Worm (Caenorhabditis elegans) whole organism, late embryonic: ENCODE results near the gene fbxa-27.

Experiments used
- F13H6.1 ChIP-seq: sonication (generic microtip); optimal IDR thresholded peaks from 2 replicates; lab custom pipeline; 2016; ENCODE audit warnings: missing genetic modification characterization, missing compliant biosample characterization
- K02D7.2 ChIP-seq: sonication (generic microtip); optimal IDR thresholded peaks from 2 replicates; lab custom pipeline; 2017; ENCODE audit warnings: mild to moderate bottlenecking, missing genetic modification characterization, missing compliant biosample characterization
- T23F11.4 ChIP-seq: fragments of 200-800 bp; sonication (Bioruptor generic); optimal IDR thresholded peaks from 2 replicates; lab custom pipeline; 2018; ENCODE audit warnings: mild to moderate bottlenecking, missing genetic modification characterization, missing compliant biosample characterization
- Y22D7AL.16 ChIP-seq: sonication (generic microtip); optimal IDR thresholded peaks from 2 replicates; lab custom pipeline; 2016; ENCODE audit warnings: missing genetic modification characterization, missing compliant biosample characterization
- ahr-1 ChIP-seq: sonication (generic microtip); optimal IDR thresholded peaks from 2 replicates; lab custom pipeline; 2016; ENCODE audit warnings: missing genetic modification characterization, missing compliant biosample characterization
- ama-1 ChIP-seq: fragments of 150-350 bp; optimal IDR thresholded peaks from 2 replicates; lab custom pipeline; 2014
- ceh-14 ChIP-seq: sonication (generic microtip); optimal IDR thresholded peaks from 2 replicates; lab custom pipeline; 2016; ENCODE audit warnings: missing genotype, missing genetic modification characterization, missing compliant biosample characterization
- ceh-2 ChIP-seq: sonication (generic microtip); optimal IDR thresholded peaks from 2 replicates; lab custom pipeline; 2016; ENCODE audit warnings: missing genotype, missing genetic modification characterization, missing compliant biosample characterization
- ceh-22 ChIP-seq: sonication (generic microtip); optimal IDR thresholded peaks from 2 replicates; lab custom pipeline; 2017; ENCODE audit warnings: missing biosample characterization, missing genetic modification characterization
- ceh-30 ChIP-seq: fragments of 150-350 bp; optimal IDR thresholded peaks from 2 replicates; lab custom pipeline; 2014; ENCODE audit warnings: missing biosample characterization, missing genetic modification characterization
- ceh-31 ChIP-seq: sonication (generic microtip); optimal IDR thresholded peaks from 2 replicates; lab custom pipeline; 2016; ENCODE audit warnings: missing genetic modification characterization, missing compliant biosample characterization
- ceh-34 ChIP-seq: sonication (generic microtip); optimal IDR thresholded peaks from 2 replicates; lab custom pipeline; 2016; ENCODE audit warnings: mild to moderate bottlenecking, missing genetic modification characterization, missing compliant biosample characterization
- ceh-48 ChIP-seq: sonication (generic microtip); optimal IDR thresholded peaks from 2 replicates; lab custom pipeline; 2016; ENCODE audit warnings: missing genetic modification characterization, inconsistent platforms, missing compliant biosample characterization
- che-1 ChIP-seq: sonication (generic microtip); optimal IDR thresholded peaks from 2 replicates; lab custom pipeline; 2016; ENCODE audit warnings: mild to moderate bottlenecking, missing genetic modification characterization, missing compliant biosample characterization
- dve-1 ChIP-seq: sonication (generic microtip); optimal IDR thresholded peaks from 2 replicates; lab custom pipeline; 2017; ENCODE audit warnings: antibody characterized with exemption, mild to moderate bottlenecking, missing genetic modification characterization, missing compliant biosample characterization
- elt-2 ChIP-seq: sonication (generic microtip); optimal IDR thresholded peaks from 2 replicates; lab custom pipeline; 2016; ENCODE audit warnings: missing genetic modification reagents, missing genetic modification characterization, missing compliant biosample characterization
- fax-1 ChIP-seq: sonication (generic microtip); optimal IDR thresholded peaks from 2 replicates; lab custom pipeline; 2016; ENCODE audit warnings: missing genotype, missing genetic modification characterization, missing compliant biosample characterization
- fkh-10 ChIP-seq: fragments of 150-350 bp; optimal IDR thresholded peaks from 2 replicates; lab custom pipeline; 2014; ENCODE audit warnings: missing biosample characterization, missing genetic modification reagents, missing genetic modification characterization
- fkh-6 ChIP-seq: sonication (generic microtip); optimal IDR thresholded peaks from 2 replicates; lab custom pipeline; 2016; ENCODE audit warnings: missing genetic modification characterization, missing compliant biosample characterization
- gmeb-2 ChIP-seq: sonication (generic microtip); optimal IDR thresholded peaks from 2 replicates; lab custom pipeline; 2016; ENCODE audit warnings: missing genetic modification characterization, inconsistent platforms, missing compliant biosample characterization
- hlh-15 ChIP-seq: sonication (generic microtip); optimal IDR thresholded peaks from 2 replicates; lab custom pipeline; 2016; ENCODE audit warnings: missing genetic modification characterization, missing compliant biosample characterization
- hlh-30 ChIP-seq: sonication (generic microtip); optimal IDR thresholded peaks from 2 replicates; lab custom pipeline; 2017; ENCODE audit warnings: antibody characterized with exemption, missing genetic modification characterization, missing compliant biosample characterization; ENCODE audit not compliant: insufficient read depth
- hlh-6 ChIP-seq: sonication (generic microtip); optimal IDR thresholded peaks from 2 replicates; lab custom pipeline; 2016; ENCODE audit warnings: missing genotype, missing genetic modification characterization, missing compliant biosample characterization
- mec-3 ChIP-seq: sonication (generic microtip); optimal IDR thresholded peaks from 2 replicates; lab custom pipeline; 2016; ENCODE audit warnings: borderline replicate concordance, missing genetic modification characterization, missing compliant biosample characterization
- nfya-1 ChIP-seq: sonication (generic microtip); optimal IDR thresholded peaks from 2 replicates; lab custom pipeline; 2017; ENCODE audit warnings: missing genetic modification characterization, mild to moderate bottlenecking, missing compliant biosample characterization, antibody characterized with exemption, moderate library complexity
- nhr-11 ChIP-seq: fragments of 150-350 bp; optimal IDR thresholded peaks from 2 replicates; lab custom pipeline; 2014; ENCODE audit warnings: missing biosample characterization, missing genetic modification characterization
- nhr-232 ChIP-seq: sonication (generic microtip); optimal IDR thresholded peaks from 2 replicates; lab custom pipeline; 2016; ENCODE audit warnings: missing genetic modification characterization, missing compliant biosample characterization
- npax-4 ChIP-seq: sonication (generic microtip); optimal IDR thresholded peaks from 2 replicates; lab custom pipeline; 2016; ENCODE audit warnings: missing genetic modification characterization, missing compliant biosample characterization
- odd-2 ChIP-seq: sonication (generic microtip); optimal IDR thresholded peaks from 2 replicates; lab custom pipeline; 2017; ENCODE audit warnings: antibody characterized with exemption, mild to moderate bottlenecking, missing genetic modification characterization, missing compliant biosample characterization
- pag-3 ChIP-seq: sonication (generic microtip); optimal IDR thresholded peaks from 2 replicates; lab custom pipeline; 2016; ENCODE audit warnings: missing compliant biosample characterization, missing genetic modification characterization, borderline replicate concordance
- pat-9 ChIP-seq: fragments of 200-800 bp; sonication (Bioruptor generic); optimal IDR thresholded peaks from 2 replicates; lab custom pipeline; 2018; ENCODE audit warnings: mild to moderate bottlenecking, missing genetic modification characterization, moderate library complexity, missing compliant biosample characterization
- pax-1 ChIP-seq: fragments of 150-350 bp; optimal IDR thresholded peaks from 2 replicates; lab custom pipeline; 2014; ENCODE audit warnings: missing biosample characterization, missing genetic modification characterization
- pros-1 ChIP-seq: fragments of 150-350 bp; optimal IDR thresholded peaks from 2 replicates; lab custom pipeline; 2014; ENCODE audit warnings: missing biosample characterization, missing genetic modification reagents, missing genetic modification characterization
- ref-2 ChIP-seq: sonication (generic microtip); optimal IDR thresholded peaks from 2 replicates; lab custom pipeline; 2016; ENCODE audit warnings: missing genetic modification characterization, missing compliant biosample characterization
- rnt-1 ChIP-seq: sonication (generic microtip); optimal IDR thresholded peaks from 2 replicates; lab custom pipeline; 2016; ENCODE audit warnings: missing genetic modification characterization, missing compliant biosample characterization
- tbx-2 ChIP-seq: sonication (generic microtip); optimal IDR thresholded peaks from 2 replicates; lab custom pipeline; 2016; ENCODE audit warnings: missing genetic modification characterization, missing compliant biosample characterization
- unc-42 ChIP-seq: sonication (generic microtip); optimal IDR thresholded peaks from 2 replicates; lab custom pipeline; 2016; ENCODE audit warnings: missing genotype, missing genetic modification characterization, missing compliant biosample characterization
- unc-55 ChIP-seq: sonication (generic microtip); optimal IDR thresholded peaks from 2 replicates; lab custom pipeline; 2017; ENCODE audit warnings: missing biosample characterization, missing genetic modification reagents, missing genetic modification characterization
- unc-86 ChIP-seq: sonication (generic microtip); optimal IDR thresholded peaks from 2 replicates; lab custom pipeline; 2016; ENCODE audit warnings: missing genetic modification characterization, missing compliant biosample characterization
- zip-5 ChIP-seq: sonication (generic microtip); optimal IDR thresholded peaks from 2 replicates; lab custom pipeline; 2016; ENCODE audit warnings: missing genetic modification characterization, missing compliant biosample characterization
- ztf-16 ChIP-seq: sonication (generic microtip); optimal IDR thresholded peaks from 2 replicates; lab custom pipeline; 2017; ENCODE audit warnings: missing genetic modification characterization, missing compliant biosample characterization

Gene fbxa-27

DNA sequence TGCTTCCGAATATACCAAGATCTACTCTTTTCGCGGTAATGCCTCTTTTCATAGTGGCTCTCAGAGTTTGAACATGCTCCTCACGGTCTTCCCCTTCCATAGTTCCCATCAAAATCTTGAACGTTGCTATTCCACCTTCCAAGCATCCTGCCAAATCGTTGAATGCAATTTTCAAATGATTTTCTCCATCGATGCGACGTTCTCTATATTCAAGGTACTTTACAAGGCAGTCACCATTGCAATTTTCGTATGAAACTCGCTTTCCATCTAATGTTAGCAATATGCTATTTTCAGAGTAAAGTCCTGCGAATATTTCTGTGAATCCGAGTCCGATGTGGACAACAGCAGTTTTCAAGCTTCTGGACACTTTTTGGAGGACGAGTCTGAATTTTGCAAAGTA is 28.5 kb upstream of the fbxa-27 start:
- TF ChIP-seq odd-2 (tag; lab: Kevin White, UChicago): no peak
- no peak for TF ChIP-seq unc-86
- TF ChIP-seq ceh-48 (tag; lab: Kevin White, UChicago): no peak
- no peak for TF ChIP-seq ztf-16 (tag; lab: Kevin White, UChicago)
- TF ChIP-seq gmeb-2: no peak
- TF ChIP-seq ceh-31: no peak
- no peak for TF ChIP-seq Y22D7AL.16 (tag; lab: Kevin White, UChicago)
- TF ChIP-seq pag-3 (tag; lab: Kevin White, UChicago): no peak
- no peak for TF ChIP-seq T23F11.4 (GFP tag; lab: Kevin White, UChicago)
- no peak for TF ChIP-seq ceh-2 (tag; lab: Kevin White, UChicago)
- no peak for TF ChIP-seq F13H6.1 (tag; lab: Kevin White, UChicago)
- no peak for TF ChIP-seq fkh-6 (tag; lab: Kevin White, UChicago)
- TF ChIP-seq nhr-232 (tag; lab: Kevin White, UChicago): no peak

DNA sequence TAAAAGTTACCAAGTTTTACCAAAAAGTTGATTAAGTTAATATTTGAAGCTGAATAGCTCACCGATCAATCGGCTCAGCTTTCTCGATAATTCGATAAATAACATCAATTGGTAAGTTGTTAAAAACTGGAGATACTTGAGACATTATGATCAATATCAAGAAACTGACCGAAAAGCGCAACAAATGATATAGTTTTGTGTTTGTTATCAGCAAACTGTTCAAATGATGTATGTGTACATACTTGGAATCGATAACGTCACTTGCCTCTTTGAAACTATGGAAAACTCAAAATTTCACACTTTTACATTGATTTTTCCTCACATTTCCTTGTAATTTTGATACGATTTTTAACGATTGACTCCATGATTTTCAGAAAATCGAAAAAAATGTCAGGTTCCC is 27.7 kb upstream of the fbxa-27 start, which contains the start of the genes fbxa-80 and fbxa-19:
TSS of gene fbxa-80 (minus strand) at position 173 of the 400 bp plus-strand sequence.
TSS of gene fbxa-19 (plus strand) at position 364 of the 400 bp plus-strand sequence.
- TF ChIP-seq odd-2 (tag; lab: Kevin White, UChicago): no peak
- TF ChIP-seq fkh-10: no peak
- TF ChIP-seq ceh-31: no peak
- no peak for TF ChIP-seq ceh-22
- no peak for TF ChIP-seq nhr-11 (tag; lab: Kevin White, UChicago)
- no peak for TF ChIP-seq unc-42 (tag; lab: Kevin White, UChicago)
- no peak for TF ChIP-seq elt-2
- TF ChIP-seq ref-2: no peak
- TF ChIP-seq ceh-14 (tag; lab: Kevin White, UChicago): no peak
- no peak for TF ChIP-seq hlh-15 (tag; lab: Kevin White, UChicago)
- TF ChIP-seq unc-55 (GFP tag; lab: Kevin White, UChicago): no peak
- TF ChIP-seq fax-1: no peak
- no peak for TF ChIP-seq ceh-34 (tag; lab: Kevin White, UChicago)
- TF ChIP-seq tbx-2: no peak
- no peak for TF ChIP-seq pat-9 (tag; lab: Kevin White, UChicago)
- no peak for TF ChIP-seq ceh-30 (tag; lab: Kevin White, UChicago)
- TF ChIP-seq zip-5 (tag; lab: Kevin White, UChicago): no peak
- no peak for TF ChIP-seq ahr-1 (tag; lab: Kevin White, UChicago)
- no peak for TF ChIP-seq hlh-30

- TF ChIP-seq F13H6.1 (tag; lab: Kevin White, UChicago): no peak
- TF ChIP-seq che-1 (tag; lab: Kevin White, UChicago): no peak
- TF ChIP-seq ama-1 (lab: Kevin White, UChicago): no peak
- no peak for TF ChIP-seq zip-5 (tag; lab: Kevin White, UChicago)
- no peak for TF ChIP-seq nfya-1 (tag; lab: Kevin White, UChicago)
- no peak for TF ChIP-seq unc-42 (tag; lab: Kevin White, UChicago)
- TF ChIP-seq unc-55 (GFP tag; lab: Kevin White, UChicago): no peak
- no peak for TF ChIP-seq npax-4 (tag; lab: Kevin White, UChicago)
- TF ChIP-seq ceh-31: no peak
- TF ChIP-seq hlh-15 (tag; lab: Kevin White, UChicago): no peak
- no peak for TF ChIP-seq mec-3
- no peak for TF ChIP-seq K02D7.2 (tag; lab: Kevin White, UChicago)
- no peak for TF ChIP-seq rnt-1 (tag; lab: Kevin White, UChicago)
- TF ChIP-seq dve-1: no peak
- TF ChIP-seq pax-1 (tag; lab: Kevin White, UChicago): no peak
- TF ChIP-seq ahr-1 (tag; lab: Kevin White, UChicago): no peak
- no peak for TF ChIP-seq nhr-11 (tag; lab: Kevin White, UChicago)
- no peak for TF ChIP-seq hlh-6
- TF ChIP-seq pros-1 (tag; lab: Kevin White, UChicago): no peak
Observed at ce11 chrIII:1321561-1321960, 21.2 kb upstream of the fbxa-27 start, which contains the start of gene fbxa-15. TSS of gene fbxa-15 (minus strand) at chrIII:1321661.
